Fruit fly (Drosophila melanogaster) whole organism, wandering third instar larva: ENCODE measurements around the gene CG12105.

Experiments used
- Dfd ChIP-seq: fragments of >200 bp; optimal IDR thresholded peaks from 2 replicates; lab custom pipeline; 2017; ENCODE audit warnings: missing biosample characterization, missing genetic modification characterization
- dl ChIP-seq, 2 experiments: fragments of 175-275, 200-275 bp in 1 of 2; fragments of 200-275 bp in 1 of 2; sonication (Bioruptor generic); optimal IDR thresholded peaks; lab custom pipeline; 2018; ENCODE audit warnings: mild to moderate bottlenecking in 2 of 2, missing biosample characterization in 2 of 2, missing genetic modification characterization in 2 of 2, moderate library complexity in 2 of 2; ENCODE audit not compliant: partially characterized antibody in 2 of 2, insufficient read depth in 1 of 2
- psq ChIP-seq: fragments of 200-800 bp; sonication (Bioruptor generic); optimal IDR thresholded peaks from 3 replicates; lab custom pipeline; 2017; ENCODE audit warnings: missing biosample characterization, mild to moderate bottlenecking, missing genetic modification characterization, moderate library complexity

- TF ChIP-seq psq (GFP tag; lab: Kevin White, UChicago) (no peak), dl (GFP tag; optimal IDR thresholded peaks at IDR 0.05; lab: Kevin White, UChicago; ENCODE audit: insufficient read depth in 1 of 2, partially characterized antibody in 2 of 2) (no peak), Dfd (GFP tag; lab: Kevin White, UChicago) (no peak)
Observed at dm6 chr3L:1614465-1615084, 1.0 kb downstream of the CG12105 start.
